Worm (Caenorhabditis elegans) whole organism, young adult: Measurements from ENCODE around the gene ech-2.
A peak's percentile ranks its signal among the peaks of the same experiment; 100 is the strongest.

ENCODE experiments used
- B0035.1 ChIP-seq: sonication (generic microtip); optimal IDR thresholded peaks from 2 replicates; lab custom pipeline; 2016; ENCODE audit warnings: missing genetic modification characterization, mild to moderate bottlenecking, missing compliant biosample characterization, missing genotype, missing genetic modification reagents
- C06A6.2 ChIP-seq: fragments of 200-800 bp; sonication (Bioruptor generic); conservative IDR thresholded peaks from 2 replicates; pipeline ENCODE4 v1.3.6; 2022; ENCODE audit warnings: missing genetic modification characterization, missing compliant biosample characterization
- F22D6.2 ChIP-seq: sonication (generic microtip); optimal IDR thresholded peaks from 2 replicates; lab custom pipeline; 2016; ENCODE audit warnings: mild to moderate bottlenecking, missing genetic modification characterization, missing compliant biosample characterization
- F23B12.7 ChIP-seq: sonication (generic microtip); optimal IDR thresholded peaks from 2 replicates; lab custom pipeline; 2017; ENCODE audit warnings: missing genetic modification characterization, mild to moderate bottlenecking, missing compliant biosample characterization, antibody characterized with exemption, moderate library complexity; ENCODE audit not compliant: insufficient read depth
- F39B2.1 ChIP-seq: fragments of 200-800 bp; sonication (Bioruptor generic); IDR thresholded peaks from 2 replicates; pipeline ENCODE4 v1.3.6; 2022; ENCODE audit warnings: missing genetic modification reagents, missing genetic modification characterization, missing compliant biosample characterization
- F55B11.4 ChIP-seq: sonication (generic microtip); optimal IDR thresholded peaks from 2 replicates; lab custom pipeline; 2016; ENCODE audit warnings: missing compliant biosample characterization, missing genetic modification characterization, borderline replicate concordance; ENCODE audit not compliant: insufficient read depth
- F57A8.1 ChIP-seq: fragments of 200-800 bp; sonication (Bioruptor generic); optimal IDR thresholded peaks from 2 replicates; lab custom pipeline; 2018; ENCODE audit warnings: mild to moderate bottlenecking, missing genetic modification characterization, moderate library complexity, missing compliant biosample characterization
- F57C9.4 ChIP-seq: sonication (generic microtip); optimal IDR thresholded peaks from 2 replicates; lab custom pipeline; 2017; ENCODE audit warnings: mild to moderate bottlenecking, missing genetic modification characterization, missing compliant biosample characterization
- Y53G8AR.9 ChIP-seq: fragments of 200-800 bp; sonication (Bioruptor generic); conservative IDR thresholded peaks from 2 replicates; pipeline ENCODE4 v1.3.6; 2022; ENCODE audit warnings: missing genetic modification reagents, missing genetic modification characterization, missing compliant biosample characterization
- Y56A3A.18 ChIP-seq: fragments of 200-800 bp; sonication (Bioruptor generic); IDR thresholded peaks from 2 replicates; pipeline ENCODE4 v1.3.6; 2022; ENCODE audit warnings: missing genetic modification reagents, missing genetic modification characterization, missing compliant biosample characterization
- Y79H2A.3 ChIP-seq: fragments of 200-800 bp; sonication (Bioruptor generic); conservative IDR thresholded peaks from 2 replicates; pipeline ENCODE4 v1.3.6; 2022; ENCODE audit warnings: missing genetic modification reagents, missing genetic modification characterization, missing compliant biosample characterization
- aptf-2 ChIP-seq: fragments of 200-800 bp; sonication (Bioruptor generic); conservative IDR thresholded peaks from 2 replicates; pipeline ENCODE4 v1.3.6; 2022; ENCODE audit warnings: missing genetic modification reagents, missing genetic modification characterization, missing compliant biosample characterization
- athp-1 ChIP-seq: sonication (generic microtip); optimal IDR thresholded peaks from 2 replicates; lab custom pipeline; 2017; ENCODE audit warnings: mild to moderate bottlenecking, missing genetic modification characterization, missing compliant biosample characterization
- attf-3 ChIP-seq: fragments of 200-800 bp; sonication (Bioruptor generic); conservative IDR thresholded peaks from 2 replicates; pipeline ENCODE4 v1.3.6; 2022; ENCODE audit warnings: missing genetic modification reagents, missing genetic modification characterization, missing compliant biosample characterization
- attf-6 ChIP-seq: fragments of 200-800 bp; sonication (Bioruptor generic); IDR thresholded peaks from 2 replicates; pipeline ENCODE4 v1.3.6; 2022; ENCODE audit warnings: missing genetic modification reagents, missing genetic modification characterization, missing compliant biosample characterization
- bed-1 ChIP-seq: fragments of 200-800 bp; sonication (Bioruptor generic); IDR thresholded peaks from 2 replicates; pipeline ENCODE4 v1.3.6; 2022; ENCODE audit warnings: missing genetic modification reagents, missing genetic modification characterization, missing compliant biosample characterization
- bed-2 ChIP-seq: fragments of 200-800 bp; sonication (Bioruptor generic); IDR thresholded peaks from 2 replicates; pipeline ENCODE4 v1.3.6; 2022; ENCODE audit warnings: missing genetic modification reagents, missing genetic modification characterization, missing compliant biosample characterization
- cebp-2 ChIP-seq: fragments of 200-800 bp; sonication (Bioruptor generic); IDR thresholded peaks from 2 replicates; pipeline ENCODE4 v1.3.6; 2022; ENCODE audit warnings: missing genetic modification characterization, missing compliant biosample characterization
- ceh-100 ChIP-seq: fragments of 200-800 bp; sonication (Bioruptor generic); IDR thresholded peaks from 2 replicates; pipeline ENCODE4 v1.3.6; 2022; ENCODE audit warnings: missing genetic modification reagents, missing genetic modification characterization, missing compliant biosample characterization
- chd-7 ChIP-seq: sonication (generic microtip); optimal IDR thresholded peaks from 2 replicates; lab custom pipeline; 2016; ENCODE audit warnings: mild to moderate bottlenecking, missing genetic modification characterization, moderate library complexity, missing compliant biosample characterization
- dpff-1 ChIP-seq: sonication (generic microtip); optimal IDR thresholded peaks from 2 replicates; lab custom pipeline; 2017; ENCODE audit warnings: mild to moderate bottlenecking, missing genetic modification characterization, missing compliant biosample characterization
- egl-44 ChIP-seq: fragments of 200-800 bp; sonication (Bioruptor generic); IDR thresholded peaks from 2 replicates; pipeline ENCODE4 v1.3.6; 2022; ENCODE audit warnings: missing genetic modification reagents, missing genetic modification characterization, missing compliant biosample characterization
- egrh-3 ChIP-seq: fragments of 200-800 bp; sonication (Bioruptor generic); IDR thresholded peaks from 2 replicates; pipeline ENCODE4 v1.3.6; 2022; ENCODE audit warnings: missing genetic modification reagents, missing genetic modification characterization, missing compliant biosample characterization
- ekl-4 ChIP-seq: fragments of 200-800 bp; sonication (Bioruptor generic); IDR thresholded peaks from 2 replicates; pipeline ENCODE4 v1.3.6; 2022; ENCODE audit warnings: missing genetic modification reagents, missing genetic modification characterization, missing compliant biosample characterization
- gei-17 ChIP-seq: fragments of 200-800 bp; sonication (Bioruptor generic); optimal IDR thresholded peaks from 2 replicates; lab custom pipeline; 2018; ENCODE audit warnings: mild to moderate bottlenecking, missing genetic modification characterization, missing compliant biosample characterization
- hrde-1 ChIP-seq: sonication (generic microtip); optimal IDR thresholded peaks from 2 replicates; lab custom pipeline; 2016; ENCODE audit warnings: missing genetic modification characterization, mild to moderate bottlenecking, missing compliant biosample characterization, moderate library complexity, missing genotype, missing genetic modification reagents, borderline replicate concordance
- let-607 ChIP-seq, 2 experiments: fragments of 200-800 bp in 1 of 2; sonication (Bioruptor generic) in 1 of 2; sonication (generic microtip) in 1 of 2; optimal IDR thresholded peaks; 2 replicates each; lab custom pipeline; 2016 to 2018; ENCODE audit warnings: mild to moderate bottlenecking in 2 of 2, missing compliant biosample characterization in 2 of 2, missing genetic modification characterization in 2 of 2, moderate library complexity in 2 of 2, missing genotype in 1 of 2
- lin-26 ChIP-seq: fragments of 200-800 bp; sonication (Bioruptor generic); IDR thresholded peaks from 2 replicates; pipeline ENCODE4 v1.3.6; 2022; ENCODE audit warnings: missing genetic modification reagents, missing genetic modification characterization, missing compliant biosample characterization
- lin-35 ChIP-seq, 3 experiments: fragments of 150-350 bp in 2 of 3; sonication (generic microtip) in 1 of 3; optimal IDR thresholded peaks; 2 replicates each; lab custom pipeline; 2014 to 2018; ENCODE audit warnings: missing biosample characterization in 3 of 3, missing genetic modification characterization in 3 of 3, missing genetic modification reagents in 3 of 3
- lin-54 ChIP-seq: fragments of 200-800 bp; sonication (Bioruptor generic); optimal IDR thresholded peaks from 2 replicates; lab custom pipeline; 2018; ENCODE audit warnings: mild to moderate bottlenecking, missing genetic modification characterization, missing compliant biosample characterization
- lir-1 ChIP-seq: fragments of 200-800 bp; sonication (Bioruptor generic); conservative IDR thresholded peaks from 2 replicates; pipeline ENCODE4 v1.3.6; 2022; ENCODE audit warnings: missing genetic modification reagents, missing genetic modification characterization, missing compliant biosample characterization
- madf-8 ChIP-seq: fragments of 200-800 bp; sonication (Bioruptor generic); conservative IDR thresholded peaks from 2 replicates; pipeline ENCODE4 v1.3.6; 2022; ENCODE audit warnings: missing genetic modification reagents, missing genetic modification characterization, missing compliant biosample characterization
- mcd-1 ChIP-seq: fragments of 200-800 bp; sonication (Bioruptor generic); IDR thresholded peaks from 2 replicates; pipeline ENCODE4 v1.3.6; 2022; ENCODE audit warnings: missing genetic modification reagents, missing genetic modification characterization, missing compliant biosample characterization
- nfya-1 ChIP-seq: sonication (generic microtip); optimal IDR thresholded peaks from 2 replicates; lab custom pipeline; 2017; ENCODE audit warnings: antibody characterized with exemption, missing compliant biosample characterization, missing genetic modification characterization, borderline replicate concordance; ENCODE audit not compliant: insufficient read depth
- nhr-27 ChIP-seq: fragments of 200-800 bp; sonication (Bioruptor generic); optimal IDR thresholded peaks from 2 replicates; lab custom pipeline; 2018; ENCODE audit warnings: mild to moderate bottlenecking, missing genetic modification characterization, moderate library complexity, missing compliant biosample characterization
- nhr-90 ChIP-seq: sonication (generic microtip); optimal IDR thresholded peaks from 2 replicates; lab custom pipeline; 2016; ENCODE audit warnings: missing genotype, mild to moderate bottlenecking, missing genetic modification characterization, missing compliant biosample characterization
- pbrm-1 ChIP-seq: fragments of 200-800 bp; sonication (Bioruptor generic); IDR thresholded peaks from 2 replicates; pipeline ENCODE4 v1.3.6; 2022; ENCODE audit warnings: missing genetic modification reagents, missing genetic modification characterization, missing compliant biosample characterization
- pha-4 ChIP-seq: fragments of 150-350 bp; sonication (generic microtip); optimal IDR thresholded peaks from 2 replicates; lab custom pipeline; 2014; ENCODE audit warnings: missing biosample characterization, missing genetic modification reagents, missing genetic modification characterization
- rec-8 ChIP-seq, 2 experiments: sonication (generic microtip); optimal IDR thresholded peaks; 2 replicates each; lab custom pipeline; 2016; ENCODE audit warnings: mild to moderate bottlenecking in 2 of 2, missing genetic modification characterization in 2 of 2, missing genetic modification reagents in 2 of 2, missing genotype in 2 of 2, missing biosample characterization in 1 of 2, missing compliant biosample characterization in 1 of 2, moderate library complexity in 1 of 2
- snpc-1.1 ChIP-seq: sonication (generic microtip); optimal IDR thresholded peaks from 2 replicates; lab custom pipeline; 2017; ENCODE audit warnings: missing genetic modification characterization, mild to moderate bottlenecking, missing compliant biosample characterization, antibody characterized with exemption, moderate library complexity, missing genotype, missing genetic modification reagents; ENCODE audit not compliant: insufficient read depth
- snpc-3.4 ChIP-seq: sonication (generic microtip); optimal IDR thresholded peaks from 2 replicates; lab custom pipeline; 2017; ENCODE audit warnings: missing genetic modification characterization, mild to moderate bottlenecking, missing compliant biosample characterization, antibody characterized with exemption, moderate library complexity, missing genotype, missing genetic modification reagents
- unc-130 ChIP-seq: sonication (generic microtip); optimal IDR thresholded peaks from 2 replicates; lab custom pipeline; 2016; ENCODE audit warnings: missing genetic modification reagents, missing genetic modification characterization, missing compliant biosample characterization
- ztf-25 ChIP-seq: fragments of 200-800 bp; sonication (Bioruptor generic); IDR thresholded peaks from 2 replicates; pipeline ENCODE4 v1.3.6; 2022; ENCODE audit warnings: missing genetic modification reagents, missing genetic modification characterization, missing compliant biosample characterization
- ztf-26 ChIP-seq: sonication (generic microtip); optimal IDR thresholded peaks from 2 replicates; lab custom pipeline; 2017; ENCODE audit warnings: missing genetic modification characterization, missing compliant biosample characterization

Gene ech-2

DNA sequence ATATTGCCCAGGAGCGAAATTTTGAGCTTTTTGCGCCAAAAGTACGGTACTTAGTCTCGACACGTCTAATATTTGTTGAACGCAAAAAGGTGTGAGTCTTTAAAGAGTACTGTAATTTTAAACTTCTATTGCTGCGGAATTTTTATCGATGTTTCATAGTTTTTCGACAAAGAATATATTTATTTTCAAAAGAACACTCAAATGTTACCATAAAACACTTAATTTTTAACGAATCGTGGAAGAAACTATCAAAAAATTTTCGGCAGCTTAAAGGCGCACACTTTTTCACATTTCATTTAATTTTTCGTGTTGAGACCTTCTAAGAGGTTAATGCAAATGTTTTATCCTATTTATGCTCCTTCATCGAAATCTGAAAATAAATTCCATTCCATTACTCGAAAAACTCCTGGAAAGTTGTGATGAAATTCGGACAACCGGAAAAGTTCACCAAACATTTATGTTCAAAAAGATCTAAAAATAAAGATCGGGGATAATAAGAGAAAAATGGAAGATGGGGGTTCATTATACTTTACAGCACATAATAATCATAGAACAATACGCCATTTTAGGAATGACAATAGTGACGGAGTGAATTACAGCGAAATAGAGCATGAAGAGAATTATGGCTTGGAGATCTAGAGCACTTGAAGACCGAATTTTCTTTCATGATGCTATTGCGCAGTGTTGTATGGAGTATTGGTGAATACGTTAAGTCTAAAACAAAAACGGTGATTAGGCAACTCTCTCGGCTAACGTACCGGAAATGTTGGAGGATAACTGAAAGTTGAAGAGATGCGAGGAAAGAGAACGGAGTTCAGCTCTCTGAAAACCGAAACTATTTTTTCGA lies 35.9 kb downstream of the ech-2 start (continued):
- peak; percentile 63 for TF ChIP-seq lin-54 (GFP tag; lab: Kevin White, UChicago)
- no peak for TF ChIP-seq F55B11.4 (tag; lab: Kevin White, UChicago)
- TF ChIP-seq chd-7, result peak; percentile 14
- TF ChIP-seq mcd-1 (GFP tag; lab: Robert Waterston, UW), result peak; percentile 12; the same call in 1 of the 2 replicates
- no peak for TF ChIP-seq lir-1 (GFP tag; lab: Robert Waterston, UW)
- TF ChIP-seq nfya-1, result no peak
- TF ChIP-seq attf-3 (GFP tag; lab: Robert Waterston, UW), result 0 out of 2 replicates have a peak, but pooled peaks have one; percentile 27
- 0 out of 2 replicates have a peak, but pooled peaks have one; percentile 7 for TF ChIP-seq egl-44 (GFP tag; lab: Robert Waterston, UW)
- TF ChIP-seq F57A8.1 (GFP tag; lab: Kevin White, UChicago), result no peak
- TF ChIP-seq F22D6.2 (tag; lab: Kevin White, UChicago), result no peak
- TF ChIP-seq pbrm-1, result peak; percentile 53
- no peak for TF ChIP-seq snpc-1.1 (tag; lab: Kevin White, UChicago)
- TF ChIP-seq ceh-100, result no peak
- no peak for TF ChIP-seq nhr-27 (tag; lab: Kevin White, UChicago)
- peak in 2 of 3 experiments; percentile 31 to 66 for TF ChIP-seq lin-35 (GFP tag; optimal IDR thresholded peaks at IDR 0.05; lab: Kevin White, UChicago)
- peak; percentile 80 for TF ChIP-seq F39B2.1 (GFP tag; lab: Robert Waterston, UW)
- peak; percentile 64 for TF ChIP-seq snpc-3.4
- peak; percentile 79; the same call in 1 of the 2 replicates for TF ChIP-seq ztf-25
- peak; percentile 61; the same call in 1 of the 2 replicates for TF ChIP-seq ekl-4 (GFP tag; lab: Robert Waterston, UW)
- no peak for TF ChIP-seq aptf-2
- TF ChIP-seq Y56A3A.18, result peak; percentile 63; the same call in 1 of the 2 replicates
- no peak for TF ChIP-seq bed-2
- peak; percentile 60 for TF ChIP-seq hrde-1 (tag; lab: Kevin White, UChicago)
- no peak for TF ChIP-seq let-607 (tag; optimal IDR thresholded peaks at IDR 0.05; lab: Kevin White, UChicago)
- peak; percentile 31 for TF ChIP-seq madf-8 (GFP tag; lab: Robert Waterston, UW)
- no peak for TF ChIP-seq bed-1
- no peak for TF ChIP-seq F23B12.7 (tag; lab: Kevin White, UChicago)
- peak; percentile 67 for TF ChIP-seq lin-26
- no peak for TF ChIP-seq egrh-3
- TF ChIP-seq unc-130, result peak; percentile 42
- TF ChIP-seq C06A6.2 (GFP tag; lab: Robert Waterston, UW), result no peak; the same call in 1 of the 2 replicates
- no peak for TF ChIP-seq ztf-26 (tag; lab: Kevin White, UChicago)
- TF ChIP-seq Y53G8AR.9 (GFP tag; lab: Robert Waterston, UW), result peak; percentile 70; the same call in 1 of the 2 replicates
- no peak for TF ChIP-seq gei-17 (GFP tag; lab: Kevin White, UChicago)
- no peak for TF ChIP-seq F57C9.4 (tag; lab: Kevin White, UChicago)
- peak; percentile 53 for TF ChIP-seq pha-4 (tag; lab: Kevin White, UChicago)
- TF ChIP-seq athp-1 (tag; lab: Kevin White, UChicago), result peak; percentile 79
- TF ChIP-seq dpff-1 (tag; lab: Kevin White, UChicago), result no peak
- TF ChIP-seq rec-8 (tag; optimal IDR thresholded peaks at IDR 0.05; lab: Kevin White, UChicago), result no peak
- TF ChIP-seq attf-6 (GFP tag; lab: Robert Waterston, UW), result peak; percentile 64
- no peak for TF ChIP-seq nhr-90 (tag; lab: Kevin White, UChicago)
- 0 out of 2 replicates have a peak, but pooled peaks have one; percentile 21 for TF ChIP-seq cebp-2 (GFP tag; lab: Robert Waterston, UW)
- TF ChIP-seq B0035.1 (tag; lab: Kevin White, UChicago), result peak; percentile 8
- peak; percentile 92 for TF ChIP-seq Y79H2A.3 (GFP tag; lab: Robert Waterston, UW)
